Worm (Caenorhabditis elegans): ENCODE measurements around the gene C40C9.4.

Gene C40C9.4

DNA sequence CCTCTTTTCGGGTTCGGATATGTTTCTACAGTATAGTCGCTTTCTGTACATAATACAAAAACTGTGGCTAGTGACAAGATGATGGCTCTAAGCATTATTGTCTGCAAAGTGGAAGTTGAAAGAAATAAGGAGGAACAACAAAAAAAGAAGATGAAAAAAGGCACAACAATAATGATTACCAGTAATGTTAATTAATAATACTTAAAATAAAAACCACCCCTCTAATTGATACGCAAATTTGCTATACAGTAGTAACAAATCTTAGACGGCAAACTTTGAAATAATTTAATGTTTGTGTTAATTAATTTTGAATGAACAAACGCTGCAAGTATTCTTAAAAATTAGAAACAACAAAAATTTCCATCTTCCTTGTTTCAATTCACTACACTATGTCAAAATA lies 29.3 kb upstream of the C40C9.4 start, which contains the start of gene Y12A6A.1:
Gene Y12A6A.1 (minus strand): TSS at position 101 of the 400 bp plus-strand sequence.
- TF ChIP-seq ces-1 (GFP tag; optimal IDR thresholded peaks at IDR 0.05) = no peak
- TF ChIP-seq ceh-43 (GFP tag; optimal IDR thresholded peaks at IDR 0.05) = no peak
- no peak for TF ChIP-seq flh-1 (GFP tag; optimal IDR thresholded peaks at IDR 0.05)
- TF ChIP-seq lin-13 (tag; optimal IDR thresholded peaks at IDR 0.05) = no peak
- no peak for TF ChIP-seq unc-120 (tag; optimal IDR thresholded peaks at IDR 0.05; ENCODE audit: poor library complexity, severe bottlenecking)
- no peak for TF ChIP-seq drap-1 (GFP tag; optimal IDR thresholded peaks at IDR 0.05)
- no peak for TF ChIP-seq lsy-2 (tag; optimal IDR thresholded peaks at IDR 0.05)
- no peak for TF ChIP-seq nhr-2 (tag; optimal IDR thresholded peaks at IDR 0.05)
- no peak for TF ChIP-seq tbx-8 (GFP tag; optimal IDR thresholded peaks at IDR 0.05)
- no peak for TF ChIP-seq M03D4.4 (tag; optimal IDR thresholded peaks at IDR 0.05)
- no peak for TF ChIP-seq unc-39 (tag; optimal IDR thresholded peaks at IDR 0.05)
- TF ChIP-seq hlh-1 (tag; optimal IDR thresholded peaks at IDR 0.05) = no peak
- TF ChIP-seq mab-5 (tag; optimal IDR thresholded peaks at IDR 0.05) = no peak
- TF ChIP-seq ceh-83 (GFP tag; optimal IDR thresholded peaks at IDR 0.05) = no peak
- no peak for TF ChIP-seq cnd-1 (tag; optimal IDR thresholded peaks at IDR 0.05)
- no peak for TF ChIP-seq blmp-1 (tag; optimal IDR thresholded peaks at IDR 0.05)
- TF ChIP-seq ham-2 (GFP tag; optimal IDR thresholded peaks at IDR 0.05) = no peak
- TF ChIP-seq lin-32 (GFP tag; optimal IDR thresholded peaks at IDR 0.05) = no peak
- TF ChIP-seq bed-3 (GFP tag; optimal IDR thresholded peaks at IDR 0.05) = no peak
- no peak for TF ChIP-seq nhr-12 (tag; optimal IDR thresholded peaks at IDR 0.05)

DNA sequence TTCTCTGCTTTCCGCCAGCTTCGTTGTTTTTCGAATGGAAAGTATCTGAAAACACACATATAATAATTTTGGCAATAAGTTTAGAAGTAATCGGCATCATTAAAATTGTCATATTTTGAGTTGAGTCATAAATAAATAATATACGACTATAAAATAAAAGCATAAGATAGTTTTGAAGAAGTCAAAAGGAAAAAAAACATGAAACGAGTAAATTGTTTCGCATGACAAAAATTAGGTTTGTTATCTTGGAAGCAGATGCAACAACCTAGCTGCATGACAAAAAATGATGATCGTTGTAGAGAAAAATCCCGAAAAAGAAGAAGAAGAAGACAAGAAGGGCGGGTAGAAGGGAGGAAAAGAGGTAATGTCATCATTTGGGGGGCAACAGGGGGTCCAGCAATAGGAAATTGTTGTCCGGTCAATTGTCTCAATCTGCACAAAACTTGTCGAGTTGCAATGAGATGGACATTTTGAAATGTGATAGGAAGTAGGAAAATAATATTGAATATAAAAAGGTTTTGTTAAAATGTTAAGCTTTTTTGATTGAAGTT lies 19.7 kb upstream of the C40C9.4 start, which contains the start of gene nlg-1:
Gene nlg-1 (minus strand): TSS at position 51 of the 551 bp plus-strand sequence.
- TF ChIP-seq unc-62 (GFP tag; optimal IDR thresholded peaks at IDR 0.05) (no peak), hlh-1 (tag; optimal IDR thresholded peaks at IDR 0.05) (no peak), ces-1 (GFP tag; optimal IDR thresholded peaks at IDR 0.05) (peak; percentile 77), ham-2 (GFP tag; optimal IDR thresholded peaks at IDR 0.05) (no peak), mab-5 (tag; optimal IDR thresholded peaks at IDR 0.05) (no peak)

DNA sequence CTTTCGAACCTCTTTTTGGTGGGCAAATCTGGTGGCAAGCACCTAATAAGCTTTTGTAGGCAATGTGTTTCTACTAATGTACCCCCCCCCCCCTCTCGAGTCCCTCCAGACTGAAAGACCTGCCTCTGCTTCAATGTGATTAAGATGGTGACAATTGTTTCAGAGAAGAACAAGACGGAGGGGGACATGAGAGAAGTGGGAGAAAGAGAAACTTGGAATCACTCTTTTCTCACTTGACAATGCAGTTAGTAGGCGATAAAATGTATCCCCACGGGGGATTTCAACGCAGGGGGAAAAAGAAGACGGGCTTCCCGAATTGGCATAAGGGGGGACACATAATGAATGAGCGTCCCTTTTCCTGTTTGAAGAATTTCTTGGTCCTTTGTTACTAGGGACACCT lies 18.7 kb upstream of the C40C9.4 start:
- TF ChIP-seq sptf-1 (tag; optimal IDR thresholded peaks at IDR 0.05) = peak; percentile 17
- TF ChIP-seq ceh-43 (GFP tag; optimal IDR thresholded peaks at IDR 0.05) = no peak
- TF ChIP-seq ces-1 (GFP tag; optimal IDR thresholded peaks at IDR 0.05) = peak; percentile 79

DNA sequence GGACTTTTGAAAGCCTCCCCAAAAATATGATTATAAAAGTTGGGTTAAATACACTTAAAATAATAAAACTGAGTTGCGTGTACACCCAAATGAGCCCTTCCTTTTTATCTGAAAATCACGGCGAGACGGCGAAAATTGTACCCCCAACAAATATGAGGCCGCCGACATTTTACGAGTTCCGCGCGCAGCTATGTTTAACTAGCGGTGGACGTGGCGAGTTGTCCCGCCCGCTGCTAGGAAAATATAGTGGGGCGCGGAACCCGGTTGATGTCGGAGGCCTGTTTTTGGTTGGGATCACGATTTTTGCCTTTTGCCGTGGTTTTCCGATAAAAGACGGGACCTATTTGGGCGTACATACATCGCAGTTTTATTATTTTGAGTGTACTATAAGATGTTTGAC lies 17.9 kb upstream of the C40C9.4 start:
- TF ChIP-seq lin-13 (tag; optimal IDR thresholded peaks at IDR 0.05) = no peak

DNA sequence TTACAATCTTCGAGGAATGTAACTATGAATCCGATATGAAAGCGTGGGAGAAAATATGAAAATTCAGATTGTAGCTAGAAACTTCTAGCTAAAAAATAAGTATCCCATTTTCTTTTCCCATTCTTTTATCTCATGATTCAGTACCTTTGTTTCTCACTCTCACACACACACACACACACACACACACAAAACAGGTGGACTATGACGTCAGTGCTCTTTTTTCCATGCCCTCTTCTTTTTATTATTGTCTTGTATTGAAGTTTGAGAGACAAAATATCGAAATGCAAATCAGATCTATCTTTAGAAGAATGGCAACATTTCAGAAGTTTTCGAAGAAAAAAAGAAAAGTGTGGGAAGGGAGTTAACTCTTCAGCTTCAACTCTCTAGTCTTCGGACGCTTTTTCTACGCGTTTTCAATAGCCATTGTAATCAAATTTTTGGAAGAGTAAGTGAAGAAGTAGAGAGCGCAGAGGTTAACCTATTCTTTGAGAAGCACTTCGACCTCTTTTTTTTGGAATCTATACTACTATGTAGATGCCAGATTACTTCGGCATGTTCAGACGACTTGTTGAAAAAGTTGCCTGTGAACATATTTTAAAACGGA lies 16.9 kb upstream of the C40C9.4 start:
- TF ChIP-seq snpc-4 (tag; optimal IDR thresholded peaks at IDR 0.05) (no peak), pha-4 (tag; optimal IDR thresholded peaks at IDR 0.05) (no peak), drap-1 (GFP tag; optimal IDR thresholded peaks at IDR 0.05) (no peak), ces-1 (GFP tag; optimal IDR thresholded peaks at IDR 0.05) (peak; percentile 72), mls-2 (tag; optimal IDR thresholded peaks at IDR 0.05) (no peak), nhr-2 (tag; optimal IDR thresholded peaks at IDR 0.05) (no peak), mep-1 (tag; optimal IDR thresholded peaks at IDR 0.05) (no peak), unc-62 (GFP tag; optimal IDR thresholded peaks at IDR 0.05) (no peak), zip-8 (tag; optimal IDR thresholded peaks at IDR 0.05) (peak; percentile 28), unc-39 (tag; optimal IDR thresholded peaks at IDR 0.05) (no peak)

DNA sequence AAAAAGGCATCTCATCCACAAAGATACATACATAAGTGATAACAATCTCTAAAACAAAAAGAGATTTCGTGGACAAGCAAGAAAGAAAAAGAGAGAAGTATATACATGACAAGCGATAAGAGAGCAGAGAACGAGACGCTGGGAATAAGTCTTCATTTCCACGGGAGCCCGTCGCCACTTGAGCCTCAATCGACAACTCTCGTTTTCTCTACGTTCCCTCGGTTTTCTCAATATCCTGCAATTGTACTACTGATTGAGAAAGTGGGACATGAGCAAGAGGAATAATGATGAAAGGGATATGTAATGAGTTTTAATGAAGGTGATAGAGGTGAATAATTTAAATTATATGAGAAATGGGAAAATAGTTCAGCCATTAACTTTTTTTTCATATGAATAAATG lies 13.4 kb upstream of the C40C9.4 start:
- TF ChIP-seq unc-120 (tag; optimal IDR thresholded peaks at IDR 0.05; ENCODE audit: poor library complexity, severe bottlenecking) (peak; percentile 43), drap-1 (GFP tag; optimal IDR thresholded peaks at IDR 0.05) (no peak), unc-62 (GFP tag; optimal IDR thresholded peaks at IDR 0.05) (peak; percentile 45), sem-2 (GFP tag; optimal IDR thresholded peaks at IDR 0.05) (no peak), M03D4.4 (tag; optimal IDR thresholded peaks at IDR 0.05) (no peak), pha-4 (tag; optimal IDR thresholded peaks at IDR 0.05) (no peak), zip-8 (tag; optimal IDR thresholded peaks at IDR 0.05) (no peak), ceh-43 (GFP tag; optimal IDR thresholded peaks at IDR 0.05) (no peak), hlh-1 (tag; optimal IDR thresholded peaks at IDR 0.05) (peak; percentile 7), bed-3 (GFP tag; optimal IDR thresholded peaks at IDR 0.05) (no peak)

All from whole organism, mixed stage, embryonic.